Worm (Caenorhabditis elegans): Measurements from ENCODE around the gene sri-7.

sri-7 gene

DNA sequence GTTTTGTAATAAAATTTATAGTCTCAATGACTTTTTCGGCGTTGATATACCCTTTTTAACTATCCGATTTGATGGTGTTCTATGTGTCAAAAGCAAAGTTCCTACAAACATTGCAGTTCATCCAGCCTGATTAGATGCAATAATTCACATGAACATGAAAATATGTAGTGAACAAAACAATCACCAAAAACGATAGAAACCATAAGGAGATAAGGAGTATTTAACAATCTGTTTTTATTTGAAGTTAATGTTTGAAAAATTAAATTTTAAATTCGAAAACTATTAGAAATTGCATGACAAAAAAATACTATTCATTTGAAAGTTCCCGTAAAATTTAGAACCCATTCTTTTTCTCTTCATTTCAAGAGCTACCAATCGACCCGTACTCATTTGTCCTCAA is 26.8 kb downstream of the sri-7 start, which contains the start of gene fbxa-209:
fbxa-209 (minus strand) TSS at position 101 of the 400 bp plus-strand sequence.
- TF ChIP-seq lir-3 (tag; optimal IDR thresholded peaks at IDR 0.05) (no peak), daf-16 (GFP tag; optimal IDR thresholded peaks at IDR 0.05) (no peak), daf-16 (tag; optimal IDR thresholded peaks at IDR 0.05) (peak; percentile 23), spr-1 (tag; optimal IDR thresholded peaks at IDR 0.05) (no peak), dve-1 (tag; optimal IDR thresholded peaks at IDR 0.05; ENCODE audit: insufficient read depth) (peak; percentile 41), Y105C5A.15 (GFP tag; IDR thresholded peaks at IDR 0.05) (no peak), aly-2 (tag; optimal IDR thresholded peaks at IDR 0.05) (no peak), Y5F2A.4 (GFP tag; optimal IDR thresholded peaks at IDR 0.05) (no peak), hlh-11 (tag; optimal IDR thresholded peaks at IDR 0.05) (no peak), T20F7.1 (GFP tag; optimal IDR thresholded peaks at IDR 0.05) (peak; percentile 31), nhr-76 (tag; optimal IDR thresholded peaks at IDR 0.05) (no peak)

DNA sequence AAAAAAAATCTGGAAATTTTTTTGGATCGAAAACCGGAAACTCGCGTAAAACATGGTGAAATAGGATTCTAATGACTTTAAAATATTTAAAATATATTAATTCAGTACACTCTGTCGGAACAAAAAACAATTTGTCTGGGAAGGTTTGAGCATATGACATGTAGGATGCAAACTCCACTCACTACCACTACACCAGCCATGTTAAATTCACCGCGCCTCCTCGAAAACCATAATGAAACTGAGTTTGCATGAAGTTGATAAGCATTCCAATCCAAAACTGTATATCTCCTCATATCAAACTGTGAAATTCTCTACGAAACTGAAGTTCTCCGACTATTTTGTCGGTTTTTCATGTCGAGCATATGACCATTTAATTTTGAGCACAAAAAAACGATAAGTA is 29.0 kb downstream of the sri-7 start:
- peak; percentile 40; the same call in 1 of the 2 replicates for TF ChIP-seq Y105C5A.15 (GFP tag; IDR thresholded peaks at IDR 0.05)
- peak; percentile 69; the same call in 1 of the 2 replicates for TF ChIP-seq nhr-41 (GFP tag; IDR thresholded peaks at IDR 0.05)
- peak; percentile 74; the same call in 1 of the 2 replicates for TF ChIP-seq F26F4.8 (GFP tag; conservative IDR thresholded peaks at IDR 0.05)

DNA sequence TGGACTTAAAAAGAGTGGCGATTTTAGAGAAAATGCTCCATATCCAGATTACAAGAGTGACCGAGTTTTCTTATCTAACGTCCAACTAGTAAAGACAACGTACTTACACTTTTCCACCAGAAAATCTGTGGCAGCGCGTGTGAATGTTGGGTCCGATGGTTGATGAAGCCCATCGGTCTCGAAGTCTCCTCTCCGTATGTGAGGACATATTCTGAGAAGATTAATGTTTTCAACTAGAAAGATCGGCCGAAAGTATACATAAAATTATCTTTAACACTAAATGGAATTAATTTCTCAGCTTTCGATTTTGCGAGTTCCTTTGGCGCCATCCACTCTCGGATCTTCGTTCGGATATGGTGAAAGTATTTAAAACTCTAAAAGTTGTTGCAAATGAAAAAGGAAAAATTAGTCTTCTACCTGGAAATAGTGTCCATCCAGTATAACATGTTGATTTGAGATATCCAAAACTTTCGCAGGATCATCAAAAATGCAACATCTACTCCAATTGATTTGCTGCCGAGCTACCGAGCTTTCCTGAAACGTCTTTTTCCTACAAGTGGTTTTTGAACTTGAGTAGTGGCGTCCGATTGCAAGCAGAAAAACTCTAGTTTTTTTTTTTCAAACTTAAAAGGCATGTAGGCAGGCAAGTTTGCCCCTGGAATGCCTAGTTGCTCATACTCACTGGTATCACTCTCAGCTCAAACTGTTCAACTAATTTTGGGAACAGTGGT is 31.4 kb downstream of the sri-7 start:
- peak; percentile 63; the same call in 1 of the 2 replicates for TF ChIP-seq Y75B8A.6 (GFP tag; IDR thresholded peaks at IDR 0.05)
- peak; percentile 33 for TF ChIP-seq lin-39 (tag; optimal IDR thresholded peaks at IDR 0.05)
- TF ChIP-seq nhr-41 (GFP tag; IDR thresholded peaks at IDR 0.05), result no peak
- no peak for TF ChIP-seq egl-27 (tag; optimal IDR thresholded peaks at IDR 0.05)
- TF ChIP-seq ctbp-1 (GFP tag; IDR thresholded peaks at IDR 0.05), result no peak
- TF ChIP-seq ces-1 (GFP tag; optimal IDR thresholded peaks at IDR 0.05), result no peak
- no peak for TF ChIP-seq daf-19 (GFP tag; conservative IDR thresholded peaks at IDR 0.05)
- no peak for TF ChIP-seq dve-1 (tag; optimal IDR thresholded peaks at IDR 0.05; ENCODE audit: insufficient read depth)
- TF ChIP-seq F37D6.2 (tag; optimal IDR thresholded peaks at IDR 0.05), result no peak
- TF ChIP-seq tag-97 (GFP tag; IDR thresholded peaks at IDR 0.05), result 0 out of 2 replicates have a peak, but pooled peaks have one; percentile 35
- TF ChIP-seq lir-3 (tag; optimal IDR thresholded peaks at IDR 0.05), result no peak
- peak in 1 of 2 experiments; percentile 63 for TF ChIP-seq unc-62 (GFP tag; optimal IDR thresholded peaks at IDR 0.05 in 1 of 2)
- no peak for TF ChIP-seq unc-62 (tag; optimal IDR thresholded peaks at IDR 0.05)
- no peak for TF ChIP-seq nhr-237 (tag; optimal IDR thresholded peaks at IDR 0.05)
- TF ChIP-seq ZK337.2 (GFP tag; IDR thresholded peaks at IDR 0.05), result 0 out of 2 replicates have a peak, but pooled peaks have one; percentile 35
- no peak for TF ChIP-seq lsy-2 (tag; optimal IDR thresholded peaks at IDR 0.05)
- TF ChIP-seq Y48G9A.11 (GFP tag; IDR thresholded peaks at IDR 0.05), result no peak
- no peak for TF ChIP-seq vab-7 (GFP tag; IDR thresholded peaks at IDR 0.05)

DNA sequence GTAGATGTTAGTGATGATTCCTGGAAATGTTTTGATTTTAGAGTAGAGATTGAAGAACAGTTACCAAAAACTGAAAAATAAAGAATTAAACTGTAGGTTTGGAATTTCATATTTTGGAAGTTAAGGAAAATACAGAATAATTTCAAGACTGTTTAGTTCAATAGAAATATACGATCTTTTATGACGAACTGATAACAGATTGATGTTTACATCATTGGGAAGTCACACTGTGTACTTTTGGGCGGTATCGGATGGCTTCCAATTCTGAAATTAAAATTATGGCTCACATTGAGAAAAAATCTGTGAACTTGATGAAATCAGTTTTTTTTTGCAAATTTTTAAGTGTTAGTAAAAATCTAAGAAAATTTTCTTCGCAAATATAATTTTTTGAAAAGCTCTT is 32.3 kb downstream of the sri-7 start, which contains the start of gene T26H5.8:
T26H5.8 (minus strand) TSS at position 270 of the 400 bp plus-strand sequence.
- no peak for TF ChIP-seq hmg-1.1 (GFP tag; IDR thresholded peaks at IDR 0.05)
- no peak for TF ChIP-seq Y105C5A.15 (GFP tag; IDR thresholded peaks at IDR 0.05)
- no peak for TF ChIP-seq hif-1 (tag; optimal IDR thresholded peaks at IDR 0.05)
- no peak for TF ChIP-seq daf-16 (GFP tag; optimal IDR thresholded peaks at IDR 0.05)
- peak; percentile 97 for TF ChIP-seq daf-16 (tag; optimal IDR thresholded peaks at IDR 0.05)
- TF ChIP-seq nhr-42 (GFP tag; IDR thresholded peaks at IDR 0.05), result no peak
- TF ChIP-seq aha-1 (tag), result peak; percentile 17
- peak; percentile 92 for TF ChIP-seq pqm-1 (tag; optimal IDR thresholded peaks at IDR 0.05)
- peak; percentile 26 for TF ChIP-seq dve-1 (tag; optimal IDR thresholded peaks at IDR 0.05; ENCODE audit: insufficient read depth)
- no peak for TF ChIP-seq ZK337.2 (GFP tag; IDR thresholded peaks at IDR 0.05)
- TF ChIP-seq cey-2 (tag; optimal IDR thresholded peaks at IDR 0.05; ENCODE audit: borderline replicate concordance, insufficient read depth), result no peak
- peak; percentile 80 for TF ChIP-seq nhr-28 (tag; optimal IDR thresholded peaks at IDR 0.05)
